Worm (Caenorhabditis elegans) whole organism, late embryonic: ENCODE measurements around the gene nhr-1.

Experiments
- fax-1 ChIP-seq: sonication (generic microtip); optimal IDR thresholded peaks from 2 replicates; lab custom pipeline; 2016; ENCODE audit warnings: missing genotype, missing genetic modification characterization, missing compliant biosample characterization
- fkh-10 ChIP-seq: fragments of 150-350 bp; optimal IDR thresholded peaks from 2 replicates; lab custom pipeline; 2014; ENCODE audit warnings: missing biosample characterization, missing genetic modification reagents, missing genetic modification characterization
- hlh-30 ChIP-seq: sonication (generic microtip); optimal IDR thresholded peaks from 2 replicates; lab custom pipeline; 2017; ENCODE audit warnings: antibody characterized with exemption, missing genetic modification characterization, missing compliant biosample characterization; ENCODE audit not compliant: insufficient read depth
- madf-2 ChIP-seq: sonication (generic microtip); optimal IDR thresholded peaks from 2 replicates; lab custom pipeline; 2017; ENCODE audit warnings: missing genetic modification characterization, missing compliant biosample characterization
- pax-1 ChIP-seq: fragments of 150-350 bp; optimal IDR thresholded peaks from 2 replicates; lab custom pipeline; 2014; ENCODE audit warnings: missing biosample characterization, missing genetic modification characterization
- pqm-1 ChIP-seq: sonication (generic microtip); optimal IDR thresholded peaks from 2 replicates; lab custom pipeline; 2016; ENCODE audit warnings: missing genetic modification characterization, missing compliant biosample characterization
- unc-42 ChIP-seq: sonication (generic microtip); optimal IDR thresholded peaks from 2 replicates; lab custom pipeline; 2016; ENCODE audit warnings: missing genotype, missing genetic modification characterization, missing compliant biosample characterization

ce11 chrX:17513507-17514113, at the start of gene nhr-1:
- peak; percentile 28 for TF ChIP-seq fax-1 (tag; lab: Kevin White, UChicago)
- no peak for TF ChIP-seq pax-1
- peak; percentile 54 for TF ChIP-seq pqm-1 (tag; lab: Kevin White, UChicago)
- peak; percentile 43 for TF ChIP-seq madf-2 (tag; lab: Kevin White, UChicago)
- TF ChIP-seq hlh-30, result peak; percentile 82
- TF ChIP-seq fkh-10, result no peak
- peak; percentile 65 for TF ChIP-seq unc-42
